Fruit fly (Drosophila melanogaster) whole organism, embryonic: ENCODE measurements around the gene Spn27A.

Experiments used
- Abd-B ChIP-seq: fragments of 200-800 bp; sonication (Bioruptor generic); optimal IDR thresholded peaks from 2 replicates; lab custom pipeline; 2018; ENCODE audit warnings: missing biosample characterization, mild to moderate bottlenecking, missing genetic modification characterization, moderate library complexity
- Antp ChIP-seq: fragments of 200-800 bp; sonication (Bioruptor generic); optimal IDR thresholded peaks from 3 replicates; lab custom pipeline; 2016; ENCODE audit warnings: missing biosample characterization, missing genetic modification characterization
- Asciz ChIP-seq: fragments of 200-800 bp; sonication (Bioruptor generic); optimal IDR thresholded peaks from 2 replicates; lab custom pipeline; 2017; ENCODE audit warnings: missing biosample characterization, mild to moderate bottlenecking, missing genetic modification characterization, missing genetic modification reagents
- Atf6 ChIP-seq: fragments of 200-800 bp; sonication (Bioruptor generic); IDR thresholded peaks from 2 replicates; pipeline ENCODE4 v1.3.6; 2022; ENCODE audit warnings: missing biosample characterization, missing genetic modification characterization
- CG10959 ChIP-seq: fragments of 200-800 bp; sonication (Bioruptor generic); IDR thresholded peaks from 2 replicates; pipeline ENCODE4 v1.3.6; 2022; ENCODE audit warnings: missing biosample characterization, missing genetic modification characterization
- CG11093 ChIP-seq: fragments of 200-800 bp; sonication (Bioruptor generic); IDR thresholded peaks from 3 replicates; pipeline ENCODE4 v1.3.6; 2022; ENCODE audit warnings: missing biosample characterization, missing genetic modification characterization
- CG11398 ChIP-seq: fragments of 200-800 bp; sonication (Bioruptor generic); optimal IDR thresholded peaks from 2 replicates; lab custom pipeline; 2016; ENCODE audit warnings: missing biosample characterization, missing genetic modification characterization
- CG11504 ChIP-seq: fragments of 200-800 bp; sonication (Bioruptor generic); optimal IDR thresholded peaks from 3 replicates; lab custom pipeline; 2019; ENCODE audit warnings: missing biosample characterization, mild to moderate bottlenecking, missing genetic modification characterization, moderate library complexity
- CG12942 ChIP-seq: fragments of 200-800 bp; sonication (Bioruptor generic); optimal IDR thresholded peaks from 3 replicates; lab custom pipeline; 2016; ENCODE audit warnings: missing biosample characterization, missing genetic modification characterization
- CG13775 ChIP-seq: fragments of 200-800 bp; sonication (Bioruptor generic); optimal IDR thresholded peaks from 3 replicates; lab custom pipeline; 2017; ENCODE audit warnings: missing biosample characterization, mild to moderate bottlenecking, missing genetic modification characterization
- CG13894 ChIP-seq: fragments of 200-800 bp; sonication (Bioruptor generic); optimal IDR thresholded peaks from 3 replicates; lab custom pipeline; 2018; ENCODE audit warnings: missing biosample characterization, mild to moderate bottlenecking, missing genetic modification characterization, moderate library complexity
- CG17328 ChIP-seq: fragments of 200-800 bp; sonication (Bioruptor generic); IDR thresholded peaks from 2 replicates; pipeline ENCODE4 v1.3.6; 2022; ENCODE audit warnings: missing biosample characterization, missing genetic modification characterization
- CG17568 ChIP-seq: fragments of 200-800 bp; sonication (Bioruptor generic); optimal IDR thresholded peaks from 2 replicates; lab custom pipeline; 2018; ENCODE audit warnings: missing biosample characterization, mild to moderate bottlenecking, missing genetic modification characterization, moderate library complexity
- CG17912 ChIP-seq: fragments of 200-800 bp; sonication (Bioruptor generic); optimal IDR thresholded peaks from 2 replicates; lab custom pipeline; 2018; ENCODE audit warnings: missing biosample characterization, mild to moderate bottlenecking, missing genetic modification characterization
- CG1832 ChIP-seq: fragments of 200-800 bp; sonication (Bioruptor generic); optimal IDR thresholded peaks from 2 replicates; lab custom pipeline; 2017; ENCODE audit warnings: missing biosample characterization, mild to moderate bottlenecking, missing genetic modification characterization, inconsistent platforms
- CG2202 ChIP-seq: fragments of 200-800 bp; sonication (Bioruptor generic); optimal IDR thresholded peaks from 2 replicates; lab custom pipeline; 2018; ENCODE audit warnings: missing biosample characterization, mild to moderate bottlenecking, missing genetic modification characterization
- CG30020 ChIP-seq: fragments of 200-800 bp; optimal IDR thresholded peaks from 2 replicates; lab custom pipeline; 2019; ENCODE audit warnings: missing biosample characterization, mild to moderate bottlenecking, missing genetic modification characterization, moderate library complexity
- CG31388 ChIP-seq: fragments of 200-800 bp; sonication (Bioruptor generic); optimal IDR thresholded peaks from 2 replicates; lab custom pipeline; 2016; ENCODE audit warnings: missing biosample characterization, missing genetic modification characterization
- CG3407 ChIP-seq: fragments of 200-800 bp; sonication (Bioruptor generic); optimal IDR thresholded peaks from 2 replicates; lab custom pipeline; 2018; ENCODE audit warnings: missing biosample characterization, mild to moderate bottlenecking, missing genetic modification characterization
- CG43689 ChIP-seq: fragments of 200-800 bp; sonication (Bioruptor generic); IDR thresholded peaks from 2 replicates; pipeline ENCODE4 v1.3.6; 2022; ENCODE audit warnings: missing biosample characterization, missing genetic modification characterization
- CG6254 ChIP-seq: fragments of 200-800 bp; sonication (Bioruptor generic); optimal IDR thresholded peaks from 3 replicates; lab custom pipeline; 2017; ENCODE audit warnings: mild to moderate bottlenecking, missing biosample characterization, missing genetic modification reagents, missing genetic modification characterization
- CG7372 ChIP-seq: fragments of 200-800 bp; sonication (Bioruptor generic); IDR thresholded peaks from 2 replicates; pipeline ENCODE4 v1.3.6; 2022; ENCODE audit warnings: missing biosample characterization, missing genetic modification characterization
- CG8765 ChIP-seq: fragments of 200-800 bp; sonication (Bioruptor generic); IDR thresholded peaks from 2 replicates; pipeline ENCODE4 v1.3.6; 2022; ENCODE audit warnings: missing biosample characterization, missing genetic modification characterization
- Chrac-16 ChIP-seq: fragments of 200-800 bp; sonication (Bioruptor generic); optimal IDR thresholded peaks from 3 replicates; lab custom pipeline; 2016; ENCODE audit warnings: missing biosample characterization, missing genetic modification characterization
- D19B ChIP-seq: fragments of 200-800 bp; sonication (Bioruptor generic); optimal IDR thresholded peaks from 2 replicates; lab custom pipeline; 2017; ENCODE audit warnings: missing biosample characterization, mild to moderate bottlenecking, missing genetic modification characterization
- Doc2 ChIP-seq: fragments of 200-800 bp; sonication (Bioruptor generic); IDR thresholded peaks from 2 replicates; pipeline ENCODE4 v1.3.6; 2022; ENCODE audit warnings: missing biosample characterization, missing genetic modification characterization
- E2f2 ChIP-seq: fragments of 200-800 bp; sonication (Bioruptor generic); IDR thresholded peaks from 2 replicates; pipeline ENCODE4 v1.3.6; 2022; ENCODE audit warnings: missing biosample characterization, missing genetic modification characterization
- HLH54F ChIP-seq: fragments of 200-800 bp; sonication (Bioruptor generic); optimal IDR thresholded peaks from 3 replicates; lab custom pipeline; 2016; ENCODE audit warnings: missing biosample characterization, missing genetic modification characterization
- Hmr ChIP-seq: fragments of 200-800 bp; sonication (Bioruptor generic); optimal IDR thresholded peaks from 3 replicates; lab custom pipeline; 2017; ENCODE audit warnings: mild to moderate bottlenecking, missing biosample characterization, missing genetic modification reagents, missing genetic modification characterization
- Lhr ChIP-seq: fragments of 200-800 bp; sonication (Bioruptor generic); optimal IDR thresholded peaks from 3 replicates; lab custom pipeline; 2017; ENCODE audit warnings: mild to moderate bottlenecking, missing biosample characterization, missing genetic modification reagents, missing genetic modification characterization
- Mes4 ChIP-seq: fragments of 200-800 bp; sonication (Bioruptor generic); optimal IDR thresholded peaks from 2 replicates; lab custom pipeline; 2016; ENCODE audit warnings: missing biosample characterization, missing genetic modification characterization
- Sox102F ChIP-seq: fragments of 200-800 bp; sonication (Bioruptor generic); optimal IDR thresholded peaks from 2 replicates; lab custom pipeline; 2018; ENCODE audit warnings: missing biosample characterization, mild to moderate bottlenecking, missing genetic modification characterization, moderate library complexity
- Sry-δ ChIP-seq: fragments of 200-800 bp; sonication (Bioruptor generic); optimal IDR thresholded peaks from 2 replicates; lab custom pipeline; 2016; ENCODE audit warnings: missing biosample characterization, missing genetic modification characterization
- Stat92E ChIP-seq, 3 experiments: fragments of >200 bp in 2 of 3; fragments of 200-800 bp in 1 of 3; sonication (Bioruptor generic) in 1 of 3; optimal IDR thresholded peaks; 2 replicates each; lab custom pipeline; 2017 to 2019; ENCODE audit warnings: missing biosample characterization in 3 of 3, missing genetic modification characterization in 3 of 3, mild to moderate bottlenecking in 1 of 3, moderate library complexity in 1 of 3
- ac ChIP-seq: fragments of 200-800 bp; sonication (Bioruptor generic); optimal IDR thresholded peaks from 3 replicates; lab custom pipeline; 2017; ENCODE audit warnings: missing biosample characterization, mild to moderate bottlenecking, missing genetic modification characterization
- aop ChIP-seq: fragments of 200-800 bp; sonication (Bioruptor generic); IDR thresholded peaks from 2 replicates; pipeline ENCODE4 v1.3.6; 2022; ENCODE audit warnings: missing biosample characterization, missing genetic modification characterization
- cg ChIP-seq: fragments of 200-800 bp; sonication (Bioruptor generic); optimal IDR thresholded peaks from 3 replicates; lab custom pipeline; 2019; ENCODE audit warnings: missing biosample characterization, mild to moderate bottlenecking, missing genetic modification characterization, moderate library complexity
- dan ChIP-seq: fragments of 200-800 bp; sonication (Bioruptor generic); IDR thresholded peaks from 2 replicates; pipeline ENCODE4 v1.3.6; 2022; ENCODE audit warnings: missing biosample characterization, missing genetic modification characterization
- h ChIP-seq: fragments of >200 bp; optimal IDR thresholded peaks from 2 replicates; lab custom pipeline; 2017
- her ChIP-seq: fragments of 200-800 bp; sonication (Bioruptor generic); optimal IDR thresholded peaks from 2 replicates; lab custom pipeline; 2016; ENCODE audit warnings: missing biosample characterization, missing genetic modification characterization
- lilli ChIP-seq: fragments of 200-800 bp; sonication (Bioruptor generic); optimal IDR thresholded peaks from 3 replicates; lab custom pipeline; 2016; ENCODE audit warnings: missing biosample characterization, missing genetic modification characterization
- nerfin-1 ChIP-seq: fragments of 200-800 bp; sonication (Bioruptor generic); optimal IDR thresholded peaks from 3 replicates; lab custom pipeline; 2019; ENCODE audit warnings: missing biosample characterization, mild to moderate bottlenecking, missing genetic modification characterization, moderate library complexity
- pb ChIP-seq: fragments of 200-800 bp; sonication (Bioruptor generic); optimal IDR thresholded peaks from 3 replicates; lab custom pipeline; 2016; ENCODE audit warnings: missing biosample characterization, missing genetic modification characterization
- phol ChIP-seq: fragments of 200-800 bp; sonication (Bioruptor generic); optimal IDR thresholded peaks from 3 replicates; lab custom pipeline; 2018; ENCODE audit warnings: missing biosample characterization, mild to moderate bottlenecking, missing genetic modification characterization, moderate library complexity
- pnt ChIP-seq: fragments of 200-800 bp; sonication (Bioruptor generic); optimal IDR thresholded peaks from 3 replicates; lab custom pipeline; 2016; ENCODE audit warnings: missing biosample characterization, missing genetic modification characterization
- slbo ChIP-seq: fragments of 200-800 bp; sonication (Bioruptor generic); IDR thresholded peaks from 2 replicates; pipeline ENCODE4 v1.3.6; 2022; ENCODE audit warnings: missing biosample characterization, missing genetic modification characterization
- slp2 ChIP-seq: fragments of 200-800 bp; sonication (Bioruptor generic); optimal IDR thresholded peaks from 2 replicates; lab custom pipeline; 2016; ENCODE audit warnings: missing biosample characterization, missing genetic modification characterization
- sna ChIP-seq: fragments of 200-800 bp; sonication (Bioruptor generic); IDR thresholded peaks from 2 replicates; pipeline ENCODE4 v1.3.6; 2022; ENCODE audit warnings: missing biosample characterization, missing genetic modification characterization; ENCODE audit not compliant: partially characterized antibody
- tio ChIP-seq: fragments of 200-800 bp; sonication (Bioruptor generic); optimal IDR thresholded peaks from 2 replicates; lab custom pipeline; 2017; ENCODE audit warnings: missing biosample characterization, missing genetic modification characterization, inconsistent platforms
- vfl ChIP-seq: fragments of 200-800 bp; sonication (Bioruptor generic); optimal IDR thresholded peaks from 2 replicates; lab custom pipeline; 2016; ENCODE audit warnings: missing biosample characterization, missing genetic modification characterization
- zfh2 ChIP-seq: fragments of 200-800 bp; sonication (Bioruptor generic); optimal IDR thresholded peaks from 2 replicates; lab custom pipeline; 2016; ENCODE audit warnings: missing biosample characterization, missing genetic modification characterization

Spn27A gene

dm6 chr2L:6708997-6709662, 36.0 kb upstream of the Spn27A start, which contains the start of gene Tsp:
Gene Tsp, minus strand, starts transcription at chr2L:6709086.
- TF ChIP-seq HLH54F (GFP tag; lab: Kevin White, UChicago) (no peak), CG8765 (GFP tag; lab: Robert Waterston, UW) (no peak), CG17912 (GFP tag; lab: Kevin White, UChicago) (no peak), CG3407 (GFP tag; lab: Kevin White, UChicago) (no peak), CG43689 (GFP tag; lab: Robert Waterston, UW) (no peak), CG31388 (GFP tag; lab: Kevin White, UChicago) (no peak), Lhr (GFP tag; lab: Kevin White, UChicago) (no peak), sna (0 out of 2 replicates have a peak, but pooled peaks have one; percentile 16), ac (GFP tag; lab: Kevin White, UChicago) (no peak), Atf6 (no peak), slp2 (GFP tag; lab: Kevin White, UChicago) (no peak), phol (no peak), CG13775 (no peak), dan (GFP tag; lab: Robert Waterston, UW) (no peak), nerfin-1 (no peak), zfh2 (GFP tag; lab: Kevin White, UChicago) (no peak), Mes4 (GFP tag; lab: Kevin White, UChicago) (no peak), CG10959 (GFP tag; lab: Robert Waterston, UW) (no peak), CG2202 (tag; lab: Kevin White, UChicago) (no peak), h (no peak), CG11093 (GFP tag; lab: Robert Waterston, UW) (no peak), Abd-B (no peak), Stat92E (GFP tag; optimal IDR thresholded peaks at IDR 0.05; lab: Kevin White, UChicago) (no peak), D19B (GFP tag; lab: Kevin White, UChicago) (no peak), pnt (GFP tag; lab: Kevin White, UChicago) (no peak), CG1832 (GFP tag; lab: Kevin White, UChicago) (no peak), Antp (no peak), CG6254 (GFP tag; lab: Kevin White, UChicago) (no peak), Doc2 (GFP tag; lab: Robert Waterston, UW) (no peak), her (GFP tag; lab: Kevin White, UChicago) (no peak), E2f2 (GFP tag; lab: Robert Waterston, UW) (peak; percentile 5; the same call in 1 of the 2 replicates), Sox102F (GFP tag; lab: Kevin White, UChicago) (no peak), CG11504 (tag; lab: Kevin White, UChicago) (no peak), CG17568 (GFP tag; lab: Kevin White, UChicago) (no peak), CG11398 (GFP tag; lab: Kevin White, UChicago) (no peak), CG7372 (no peak), pb (no peak), CG17328 (GFP tag; lab: Robert Waterston, UW) (no peak), CG30020 (tag; lab: Kevin White, UChicago) (no peak), tio (no peak), slbo (no peak; the same call in 1 of the 2 replicates), vfl (GFP tag; lab: Kevin White, UChicago) (no peak), Hmr (GFP tag; lab: Kevin White, UChicago) (no peak), cg (GFP tag; lab: Kevin White, UChicago) (no peak), Asciz (GFP tag; lab: Kevin White, UChicago) (no peak), CG12942 (GFP tag; lab: Kevin White, UChicago) (no peak), CG13894 (tag; lab: Kevin White, UChicago) (peak; percentile 13), lilli (GFP tag; lab: Kevin White, UChicago) (no peak), aop (GFP tag; lab: Robert Waterston, UW) (no peak), Chrac-16 (GFP tag; lab: Kevin White, UChicago) (no peak), Sry-δ (GFP tag; lab: Kevin White, UChicago) (no peak)
